Worm (Caenorhabditis elegans) whole organism, L1 larva: Measurements from ENCODE around the gene pmp-1.

Experiments
- C16A3.4 ChIP-seq: fragments of 150-350 bp; optimal IDR thresholded peaks from 2 replicates; lab custom pipeline; 2014; ENCODE audit warnings: missing biosample characterization, missing genetic modification characterization
- F16B12.6 ChIP-seq: fragments of 150-350 bp; optimal IDR thresholded peaks from 2 replicates; lab custom pipeline; 2014; ENCODE audit warnings: missing biosample characterization, missing genetic modification characterization
- Y116A8C.19 ChIP-seq: sonication (generic microtip); optimal IDR thresholded peaks from 2 replicates; lab custom pipeline; 2016; ENCODE audit warnings: missing compliant biosample characterization, missing genetic modification characterization, borderline replicate concordance
- aha-1 ChIP-seq: fragments of 150-350 bp; optimal IDR thresholded peaks from 2 replicates; lab custom pipeline; 2014; ENCODE audit warnings: missing biosample characterization, missing genetic modification characterization
- aly-2 ChIP-seq: fragments of 150-350 bp; optimal IDR thresholded peaks from 2 replicates; lab custom pipeline; 2014; ENCODE audit warnings: missing biosample characterization, missing genetic modification characterization
- ama-1 ChIP-seq: fragments of 150-350 bp; optimal IDR thresholded peaks from 2 replicates; lab custom pipeline; 2014
- blmp-1 ChIP-seq: fragments of 150-350 bp; optimal IDR thresholded peaks from 2 replicates; lab custom pipeline; 2014; ENCODE audit warnings: missing biosample characterization, missing genetic modification characterization
- ceh-88 ChIP-seq: fragments of 200-800 bp; sonication (Bioruptor generic); IDR thresholded peaks from 2 replicates; pipeline ENCODE4 v1.3.6; 2022; ENCODE audit warnings: missing genetic modification characterization, missing compliant biosample characterization
- dsc-1 ChIP-seq: sonication (generic microtip); optimal IDR thresholded peaks from 2 replicates; lab custom pipeline; 2016; ENCODE audit warnings: mild to moderate bottlenecking, missing genetic modification characterization, missing compliant biosample characterization
- efl-3 ChIP-seq: fragments of 200-800 bp; sonication (Bioruptor generic); optimal IDR thresholded peaks from 2 replicates; lab custom pipeline; 2018; ENCODE audit warnings: mild to moderate bottlenecking, missing genetic modification characterization, missing compliant biosample characterization
- egl-27 ChIP-seq, 2 experiments: fragments of 150-350 bp in 1 of 2; sonication (generic microtip); optimal IDR thresholded peaks; 3 replicates each; lab custom pipeline; 2017 to 2018; ENCODE audit warnings: missing biosample characterization in 2 of 2, missing genetic modification characterization in 2 of 2, missing genetic modification reagents in 2 of 2
- elt-2 ChIP-seq: sonication (generic microtip); optimal IDR thresholded peaks from 2 replicates; lab custom pipeline; 2016; ENCODE audit warnings: missing genetic modification characterization, mild to moderate bottlenecking, inconsistent platforms, missing compliant biosample characterization, missing genetic modification reagents
- elt-3 ChIP-seq, 6 experiments: fragments of 150-350 bp in 1 of 6; sonication (generic microtip); optimal IDR thresholded peaks; 2 replicates each; lab custom pipeline; 2017 to 2018; ENCODE audit warnings: missing biosample characterization in 6 of 6, missing genetic modification characterization in 6 of 6, inconsistent platforms in 1 of 6
- ets-5 ChIP-seq: fragments of 200-800 bp; sonication (Bioruptor generic); IDR thresholded peaks from 2 replicates; pipeline ENCODE4 v1.3.6; 2022; ENCODE audit warnings: missing genetic modification characterization, missing compliant biosample characterization
- fkh-8 ChIP-seq: sonication (generic microtip); optimal IDR thresholded peaks from 2 replicates; lab custom pipeline; 2016; ENCODE audit warnings: mild to moderate bottlenecking, missing genetic modification characterization, missing compliant biosample characterization
- grh-1 ChIP-seq: fragments of 200-800 bp; sonication (Bioruptor generic); IDR thresholded peaks from 2 replicates; pipeline ENCODE4 v1.3.6; 2022; ENCODE audit warnings: missing genetic modification reagents, missing genetic modification characterization, missing compliant biosample characterization
- hlh-17 ChIP-seq: fragments of 200-800 bp; sonication (Bioruptor generic); optimal IDR thresholded peaks from 2 replicates; lab custom pipeline; 2018; ENCODE audit warnings: missing genetic modification characterization, mild to moderate bottlenecking, missing compliant biosample characterization, moderate library complexity, borderline replicate concordance
- jun-1 ChIP-seq: fragments of 150-350 bp; optimal IDR thresholded peaks from 2 replicates; lab custom pipeline; 2014; ENCODE audit warnings: missing biosample characterization, missing genetic modification reagents, missing genetic modification characterization
- lin-14 ChIP-seq: fragments of 200-800 bp; sonication (Bioruptor generic); optimal IDR thresholded peaks from 2 replicates; lab custom pipeline; 2018; ENCODE audit warnings: mild to moderate bottlenecking, missing genetic modification characterization, moderate library complexity, missing compliant biosample characterization
- lin-35 ChIP-seq, 2 experiments: fragments of 150-350 bp; optimal IDR thresholded peaks; 2 replicates each; lab custom pipeline; 2014; ENCODE audit warnings: missing biosample characterization in 2 of 2, missing genetic modification characterization in 2 of 2, missing genetic modification reagents in 2 of 2
- lsy-2 ChIP-seq, 2 experiments: fragments of 150-350 bp; optimal IDR thresholded peaks; 2 replicates each; lab custom pipeline; 2014; ENCODE audit warnings: missing biosample characterization in 2 of 2, missing genetic modification characterization in 2 of 2
- mep-1 ChIP-seq: fragments of 150-350 bp; optimal IDR thresholded peaks from 2 replicates; lab custom pipeline; 2014; ENCODE audit warnings: missing biosample characterization, missing genetic modification characterization
- nhr-12 ChIP-seq: sonication (generic microtip); optimal IDR thresholded peaks from 2 replicates; lab custom pipeline; 2017; ENCODE audit warnings: missing biosample characterization, missing genetic modification characterization
- nhr-19 ChIP-seq: fragments of 200-800 bp; sonication (Bioruptor generic); conservative IDR thresholded peaks from 2 replicates; pipeline ENCODE4 v1.3.6; 2022; ENCODE audit warnings: missing genetic modification characterization, missing compliant biosample characterization
- nhr-20 ChIP-seq: sonication (generic microtip); optimal IDR thresholded peaks from 2 replicates; lab custom pipeline; 2016; ENCODE audit warnings: mild to moderate bottlenecking, missing genetic modification characterization, missing compliant biosample characterization
- nhr-237 ChIP-seq: fragments of 150-350 bp; optimal IDR thresholded peaks from 2 replicates; lab custom pipeline; 2014; ENCODE audit warnings: missing biosample characterization, missing genetic modification characterization
- nhr-71 ChIP-seq: sonication (generic microtip); optimal IDR thresholded peaks from 2 replicates; lab custom pipeline; 2016; ENCODE audit warnings: mild to moderate bottlenecking, missing genetic modification characterization, moderate library complexity, missing compliant biosample characterization
- nhr-76 ChIP-seq: sonication (generic microtip); optimal IDR thresholded peaks from 2 replicates; lab custom pipeline; 2017; ENCODE audit warnings: missing biosample characterization, missing genetic modification characterization
- nhr-84 ChIP-seq: sonication (generic microtip); optimal IDR thresholded peaks from 2 replicates; lab custom pipeline; 2017; ENCODE audit warnings: missing biosample characterization, missing genetic modification characterization
- nhr-85 ChIP-seq: sonication (generic microtip); peaks from one replicate; lab custom pipeline; 2016; ENCODE audit warnings: missing genetic modification characterization, inconsistent platforms, missing compliant biosample characterization
- rnt-1 ChIP-seq: sonication (generic microtip); optimal IDR thresholded peaks from 2 replicates; lab custom pipeline; 2016; ENCODE audit warnings: mild to moderate bottlenecking, missing genetic modification characterization, moderate library complexity, missing compliant biosample characterization
- skn-1 ChIP-seq: fragments of 150-350 bp; optimal IDR thresholded peaks from 2 replicates; lab custom pipeline; 2014; ENCODE audit warnings: missing biosample characterization, missing genetic modification characterization
- snu-23 ChIP-seq: sonication (generic microtip); optimal IDR thresholded peaks from 2 replicates; lab custom pipeline; 2016; ENCODE audit warnings: missing genetic modification characterization, missing compliant biosample characterization
- sup-37 ChIP-seq: fragments of 200-800 bp; sonication (Bioruptor generic); optimal IDR thresholded peaks from 2 replicates; lab custom pipeline; 2018; ENCODE audit warnings: mild to moderate bottlenecking, missing genetic modification characterization, missing compliant biosample characterization
- swsn-7 ChIP-seq: sonication (generic microtip); optimal IDR thresholded peaks from 2 replicates; lab custom pipeline; 2016; ENCODE audit warnings: missing genetic modification characterization, missing compliant biosample characterization
- unc-30 ChIP-seq: sonication (generic microtip); optimal IDR thresholded peaks from 2 replicates; lab custom pipeline; 2017; ENCODE audit warnings: missing biosample characterization, missing genetic modification characterization
- unc-62 ChIP-seq: fragments of 150-350 bp; optimal IDR thresholded peaks from 2 replicates; lab custom pipeline; 2014; ENCODE audit warnings: missing biosample characterization, missing genetic modification reagents, missing genetic modification characterization
- vab-15 ChIP-seq: sonication (generic microtip); optimal IDR thresholded peaks from 2 replicates; lab custom pipeline; 2017; ENCODE audit warnings: missing genotype, mild to moderate bottlenecking, missing genetic modification characterization, missing compliant biosample characterization

The pmp-1 gene

DNA sequence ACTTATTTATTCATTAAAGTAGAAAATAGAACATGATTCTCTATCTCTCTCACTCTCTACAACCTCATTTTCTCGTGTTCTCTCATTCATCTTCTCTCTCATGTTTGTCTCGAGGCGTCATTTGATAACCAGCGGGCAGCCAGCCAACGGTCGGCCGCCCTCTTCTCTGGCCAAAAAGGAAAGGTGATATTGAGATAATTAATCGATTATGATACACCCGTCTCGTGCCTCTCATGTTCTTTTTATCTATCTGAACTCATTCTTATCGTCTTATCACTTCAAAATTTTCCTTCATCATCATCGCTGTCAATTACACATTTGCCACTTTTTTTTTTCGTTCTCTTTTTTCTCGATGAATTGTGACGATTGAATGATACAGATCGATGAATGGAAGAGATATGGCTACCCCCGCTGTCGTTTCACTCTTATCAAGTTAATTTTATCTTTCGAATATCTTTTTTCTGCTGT, 40.9 kb downstream of the pmp-1 start (continued):
- TF ChIP-seq egl-27 (tag; optimal IDR thresholded peaks at IDR 0.05; lab: Kevin White, UChicago) (peak; percentile 98 to 99), fkh-8 (peak; percentile 7), skn-1 (peak; percentile 35), C16A3.4 (tag; lab: Kevin White, UChicago) (peak; percentile 35), lin-35 (GFP tag; optimal IDR thresholded peaks at IDR 0.05; lab: Kevin White, UChicago) (peak in 1 of 2 experiments; percentile 69)

DNA sequence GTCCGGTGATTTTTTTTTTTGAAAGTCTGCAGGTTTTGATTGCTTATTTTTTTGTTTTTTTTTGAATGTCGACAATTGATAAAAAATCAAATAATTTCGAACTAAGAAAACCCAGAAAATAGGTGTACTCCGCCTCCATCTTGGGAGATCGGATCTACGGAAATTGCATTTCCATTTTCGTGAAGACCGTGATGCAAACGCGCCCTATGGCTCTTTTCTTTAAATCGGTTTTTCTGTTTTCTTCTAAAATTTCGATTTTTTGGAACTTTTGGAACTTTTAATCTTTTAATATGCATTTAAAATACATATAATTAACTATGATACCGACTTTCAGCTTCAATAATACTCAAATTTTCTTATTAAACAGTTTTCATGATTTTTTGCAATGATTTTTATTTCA, 41.5 kb downstream of the pmp-1 start:
- TF ChIP-seq nhr-12: no peak
- TF ChIP-seq dsc-1 (tag; lab: Kevin White, UChicago): no peak
- no peak for TF ChIP-seq nhr-237 (tag; lab: Kevin White, UChicago)
- TF ChIP-seq blmp-1: no peak
- no peak for TF ChIP-seq Y116A8C.19 (tag; lab: Kevin White, UChicago)
- TF ChIP-seq jun-1: no peak
- TF ChIP-seq grh-1: no peak
- no peak for TF ChIP-seq ceh-88 (GFP tag; lab: Robert Waterston, UW)
- no peak for TF ChIP-seq ets-5
- TF ChIP-seq unc-30: no peak
- TF ChIP-seq sup-37 (GFP tag; lab: Kevin White, UChicago): no peak
- TF ChIP-seq nhr-76 (tag; lab: Kevin White, UChicago): no peak
- no peak for TF ChIP-seq nhr-84 (tag; lab: Kevin White, UChicago)
- no peak for TF ChIP-seq vab-15 (tag; lab: Kevin White, UChicago)
- no peak for TF ChIP-seq unc-62 (GFP tag; lab: Kevin White, UChicago)
- TF ChIP-seq hlh-17 (GFP tag; lab: Kevin White, UChicago): no peak
- no peak for TF ChIP-seq elt-2 (tag; lab: Kevin White, UChicago)
- no peak for TF ChIP-seq aly-2 (tag; lab: Kevin White, UChicago)
- TF ChIP-seq F16B12.6: no peak

DNA sequence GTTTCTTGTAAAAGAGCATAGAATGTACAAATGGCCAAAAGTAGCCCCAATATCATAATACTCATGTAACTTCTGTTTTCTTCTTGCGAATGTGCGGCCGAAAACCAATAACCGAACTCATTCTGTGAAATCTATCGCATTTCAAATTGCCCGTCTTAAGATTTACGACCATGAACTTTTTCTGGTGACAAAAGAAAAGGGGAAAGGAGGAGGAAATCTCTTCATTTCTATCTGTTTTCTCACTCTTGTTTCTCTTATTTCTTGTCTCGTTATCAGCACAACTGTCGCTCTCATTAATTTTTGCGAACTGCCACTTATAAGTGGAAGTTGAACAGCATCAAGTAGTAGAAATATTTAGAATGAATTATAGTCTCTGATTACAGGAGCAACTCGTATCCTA, 42.5 kb downstream of the pmp-1 start:
- TF ChIP-seq ama-1 (lab: Kevin White, UChicago) (no peak), mep-1 (tag; lab: Kevin White, UChicago) (peak; percentile 25), vab-15 (tag; lab: Kevin White, UChicago) (no peak), snu-23 (GFP tag; lab: Kevin White, UChicago) (peak; percentile 18), efl-3 (GFP tag; lab: Kevin White, UChicago) (no peak), lin-14 (GFP tag; lab: Kevin White, UChicago) (peak; percentile 83), nhr-85 (peak; percentile 82), blmp-1 (peak; percentile 95), elt-3 (tag; optimal IDR thresholded peaks at IDR 0.05; lab: Kevin White, UChicago) (peak in 2 of 6 experiments; percentile 25 to 53), nhr-20 (tag; lab: Kevin White, UChicago) (peak; percentile 40), lsy-2 (tag; optimal IDR thresholded peaks at IDR 0.05; lab: Kevin White, UChicago) (peak in 1 of 2 experiments; percentile 52), aha-1 (no peak), nhr-19 (GFP tag; lab: Robert Waterston, UW) (peak; percentile 19; the same call in 1 of the 2 replicates), C16A3.4 (tag; lab: Kevin White, UChicago) (no peak), nhr-71 (tag; lab: Kevin White, UChicago) (peak; percentile 68), rnt-1 (tag; lab: Kevin White, UChicago) (peak; percentile 54)

DNA sequence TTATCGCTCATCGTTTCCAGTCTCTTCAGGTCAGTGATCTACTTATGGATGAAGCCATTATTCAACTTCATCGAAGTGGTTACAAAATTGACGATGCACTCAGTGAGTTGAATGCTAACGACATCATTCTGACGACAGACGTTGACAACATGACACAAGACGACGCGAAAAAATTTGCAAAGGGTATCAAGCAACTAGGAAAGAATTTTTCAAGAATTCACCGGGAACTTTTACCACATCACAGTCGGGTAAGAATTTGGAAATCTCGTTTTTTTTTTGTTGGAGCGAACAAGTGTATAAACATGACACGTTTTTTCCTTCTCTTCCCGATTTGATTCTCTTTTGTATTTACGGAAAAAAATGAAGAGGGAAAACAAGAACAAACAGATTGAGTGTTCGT, 42.9 kb downstream of the pmp-1 start:
- TF ChIP-seq swsn-7 (tag; lab: Kevin White, UChicago) (no peak), vab-15 (tag; lab: Kevin White, UChicago) (no peak)
